Fruit fly (Drosophila melanogaster) whole organism, embryonic: Measurements from ENCODE around the gene CG13041.

Experiments
- Ada2b ChIP-seq: fragments of 200-800 bp; sonication (Bioruptor generic); IDR thresholded peaks from 2 replicates; pipeline ENCODE4 v1.3.6; 2022; ENCODE audit warnings: missing biosample characterization, missing genetic modification characterization
- Asciz ChIP-seq: fragments of 200-800 bp; sonication (Bioruptor generic); optimal IDR thresholded peaks from 2 replicates; lab custom pipeline; 2017; ENCODE audit warnings: missing biosample characterization, mild to moderate bottlenecking, missing genetic modification characterization, missing genetic modification reagents
- Atf6 ChIP-seq: fragments of 200-800 bp; sonication (Bioruptor generic); IDR thresholded peaks from 2 replicates; pipeline ENCODE4 v1.3.6; 2022; ENCODE audit warnings: missing biosample characterization, missing genetic modification characterization
- B-H2 ChIP-seq: fragments of 200-800 bp; sonication (Bioruptor generic); optimal IDR thresholded peaks from 2 replicates; lab custom pipeline; 2018; ENCODE audit warnings: missing biosample characterization, mild to moderate bottlenecking, missing genetic modification characterization
- Blimp-1 ChIP-seq: fragments of 200-800 bp; sonication (Bioruptor generic); optimal IDR thresholded peaks from 3 replicates; lab custom pipeline; 2018; ENCODE audit warnings: missing biosample characterization, missing genetic modification characterization, mild to moderate bottlenecking, moderate library complexity, missing genetic modification reagents
- CG10209 ChIP-seq: fragments of 200-800 bp; sonication (Bioruptor generic); optimal IDR thresholded peaks from 3 replicates; lab custom pipeline; 2017; ENCODE audit warnings: missing biosample characterization, mild to moderate bottlenecking, missing genetic modification characterization, missing genetic modification reagents
- CG10431 ChIP-seq: fragments of 200-800 bp; sonication (Bioruptor generic); optimal IDR thresholded peaks from 3 replicates; lab custom pipeline; 2018; ENCODE audit warnings: missing biosample characterization, mild to moderate bottlenecking, missing genetic modification characterization
- CG11695 ChIP-seq: fragments of 200-800 bp; sonication (Bioruptor generic); IDR thresholded peaks from 3 replicates; pipeline ENCODE4 v1.3.6; 2022; ENCODE audit warnings: missing biosample characterization, missing genetic modification characterization
- CG12071 ChIP-seq: fragments of 200-800 bp; sonication (Bioruptor generic); optimal IDR thresholded peaks from 3 replicates; lab custom pipeline; 2018; ENCODE audit warnings: missing biosample characterization, mild to moderate bottlenecking, missing genetic modification characterization
- CG13775 ChIP-seq: fragments of 200-800 bp; sonication (Bioruptor generic); optimal IDR thresholded peaks from 3 replicates; lab custom pipeline; 2017; ENCODE audit warnings: missing biosample characterization, mild to moderate bottlenecking, missing genetic modification characterization
- CG15514 ChIP-seq: fragments of 200-800 bp; sonication (Bioruptor generic); optimal IDR thresholded peaks from 3 replicates; lab custom pipeline; 2017; ENCODE audit warnings: missing biosample characterization, missing genetic modification characterization, mild to moderate bottlenecking, moderate library complexity, missing genetic modification reagents
- CG1602 ChIP-seq: fragments of 200-800 bp; sonication (Bioruptor generic); optimal IDR thresholded peaks from 3 replicates; lab custom pipeline; 2016; ENCODE audit warnings: missing biosample characterization, missing genetic modification characterization
- CG16815 ChIP-seq: fragments of 200-800 bp; sonication (Bioruptor generic); optimal IDR thresholded peaks from 3 replicates; lab custom pipeline; 2017; ENCODE audit warnings: missing biosample characterization, mild to moderate bottlenecking, missing genetic modification characterization
- CG17829 ChIP-seq: fragments of 200-800 bp; optimal IDR thresholded peaks from 2 replicates; lab custom pipeline; 2019; ENCODE audit warnings: missing biosample characterization, mild to moderate bottlenecking, missing genetic modification characterization, moderate library complexity
- CG30431 ChIP-seq: fragments of 200-800 bp; sonication (Bioruptor generic); optimal IDR thresholded peaks from 2 replicates; lab custom pipeline; 2017; ENCODE audit warnings: missing biosample characterization, missing genetic modification characterization
- CG31441 ChIP-seq: fragments of 200-800 bp; sonication (Bioruptor generic); IDR thresholded peaks from 2 replicates; pipeline ENCODE4 v1.3.6; 2022; ENCODE audit warnings: missing biosample characterization, missing genetic modification characterization
- CG3407 ChIP-seq: fragments of 200-800 bp; sonication (Bioruptor generic); optimal IDR thresholded peaks from 2 replicates; lab custom pipeline; 2018; ENCODE audit warnings: missing biosample characterization, mild to moderate bottlenecking, missing genetic modification characterization
- CG4404 ChIP-seq: fragments of 200-800 bp; sonication (Bioruptor generic); IDR thresholded peaks from 2 replicates; pipeline ENCODE4 v1.3.6; 2022; ENCODE audit warnings: missing biosample characterization, missing genetic modification characterization
- CG4820 ChIP-seq: fragments of 200-800 bp; sonication (Bioruptor generic); optimal IDR thresholded peaks from 3 replicates; lab custom pipeline; 2016; ENCODE audit warnings: missing biosample characterization, missing genetic modification characterization
- CG5245 ChIP-seq: fragments of 200-800 bp; sonication (Bioruptor generic); optimal IDR thresholded peaks from 3 replicates; lab custom pipeline; 2016; ENCODE audit warnings: missing biosample characterization, missing genetic modification characterization
- CG7745 ChIP-seq: fragments of 200-800 bp; sonication (Bioruptor generic); optimal IDR thresholded peaks from 2 replicates; lab custom pipeline; 2018; ENCODE audit warnings: missing biosample characterization, mild to moderate bottlenecking, missing genetic modification characterization, moderate library complexity
- CG7786 ChIP-seq: fragments of 200-800 bp; sonication (Bioruptor generic); optimal IDR thresholded peaks from 2 replicates; lab custom pipeline; 2016; ENCODE audit warnings: missing biosample characterization, missing genetic modification characterization
- CG8924 ChIP-seq: fragments of 200-800 bp; optimal IDR thresholded peaks from 3 replicates; lab custom pipeline; 2019; ENCODE audit warnings: missing biosample characterization, mild to moderate bottlenecking, missing genetic modification characterization, moderate library complexity
- Deaf1 ChIP-seq: fragments of 200-800 bp; optimal IDR thresholded peaks from 3 replicates; lab custom pipeline; 2019; ENCODE audit warnings: missing biosample characterization, mild to moderate bottlenecking, missing genetic modification characterization, moderate library complexity
- E2f2 ChIP-seq: fragments of 200-800 bp; sonication (Bioruptor generic); IDR thresholded peaks from 2 replicates; pipeline ENCODE4 v1.3.6; 2022; ENCODE audit warnings: missing biosample characterization, missing genetic modification characterization
- ERR ChIP-seq: fragments of 200-800 bp; sonication (Bioruptor generic); optimal IDR thresholded peaks from 2 replicates; lab custom pipeline; 2016; ENCODE audit warnings: missing biosample characterization, missing genetic modification characterization
- Hr39 ChIP-seq: fragments of >200 bp; optimal IDR thresholded peaks from 2 replicates; lab custom pipeline; 2017
- MTF-1 ChIP-seq: fragments of 200-800 bp; sonication (Bioruptor generic); optimal IDR thresholded peaks from 2 replicates; lab custom pipeline; 2018; ENCODE audit warnings: missing biosample characterization, mild to moderate bottlenecking, missing genetic modification characterization, borderline replicate concordance
- Max ChIP-seq: fragments of 200-800 bp; sonication (Bioruptor generic); optimal IDR thresholded peaks from 2 replicates; lab custom pipeline; 2016; ENCODE audit warnings: missing biosample characterization, mild to moderate bottlenecking, missing genetic modification characterization
- NC2α ChIP-seq: fragments of 200-800 bp; sonication (Bioruptor generic); optimal IDR thresholded peaks from 2 replicates; lab custom pipeline; 2016; ENCODE audit warnings: missing biosample characterization, missing genetic modification characterization
- Six4 ChIP-seq: fragments of 200-800 bp; sonication (Bioruptor generic); optimal IDR thresholded peaks from 2 replicates; lab custom pipeline; 2016; ENCODE audit warnings: missing biosample characterization, missing genetic modification characterization
- Taf1 ChIP-seq: fragments of 200-800 bp; sonication (Bioruptor generic); IDR thresholded peaks from 2 replicates; pipeline ENCODE4 v1.3.6; 2022; ENCODE audit warnings: missing biosample characterization, missing genetic modification characterization
- Vsx1 ChIP-seq: fragments of 200-800 bp; sonication (Bioruptor generic); optimal IDR thresholded peaks from 2 replicates; lab custom pipeline; 2017; ENCODE audit warnings: missing biosample characterization, mild to moderate bottlenecking, missing genetic modification characterization, missing genetic modification reagents
- al ChIP-seq: fragments of 200-800 bp; sonication (Bioruptor generic); IDR thresholded peaks from 2 replicates; pipeline ENCODE4 v1.3.6; 2022; ENCODE audit warnings: missing biosample characterization, missing genetic modification characterization
- cato ChIP-seq: fragments of 200-800 bp; sonication (Bioruptor generic); optimal IDR thresholded peaks from 2 replicates; lab custom pipeline; 2016; ENCODE audit warnings: missing biosample characterization, missing genetic modification characterization, borderline replicate concordance
- caup ChIP-seq: fragments of 200-800 bp; sonication (Bioruptor generic); optimal IDR thresholded peaks from 3 replicates; lab custom pipeline; 2017; ENCODE audit warnings: missing biosample characterization, mild to moderate bottlenecking, missing genetic modification characterization, moderate library complexity; ENCODE audit not compliant: severe bottlenecking
- emc ChIP-seq: fragments of 200-800 bp; sonication (Bioruptor generic); optimal IDR thresholded peaks from 2 replicates; lab custom pipeline; 2016; ENCODE audit warnings: missing biosample characterization, missing genetic modification characterization
- ewg ChIP-seq: fragments of 200-800 bp; sonication (Bioruptor generic); optimal IDR thresholded peaks from 3 replicates; lab custom pipeline; 2017; ENCODE audit warnings: mild to moderate bottlenecking, missing biosample characterization, missing genetic modification reagents, missing genetic modification characterization
- gem ChIP-seq: fragments of 200-800 bp; sonication (Bioruptor generic); optimal IDR thresholded peaks from 2 replicates; lab custom pipeline; 2019; ENCODE audit warnings: missing biosample characterization, mild to moderate bottlenecking, missing genetic modification characterization, moderate library complexity
- grau ChIP-seq: fragments of 200-800 bp; optimal IDR thresholded peaks from 3 replicates; lab custom pipeline; 2019; ENCODE audit warnings: missing biosample characterization, mild to moderate bottlenecking, missing genetic modification characterization, moderate library complexity
- gt ChIP-seq: fragments of 200-800 bp; sonication (Bioruptor generic); IDR thresholded peaks from 2 replicates; pipeline ENCODE4 v1.3.6; 2022; ENCODE audit warnings: missing biosample characterization, missing genetic modification characterization
- lab ChIP-seq: fragments of 200-800 bp; sonication (Bioruptor generic); optimal IDR thresholded peaks from 3 replicates; lab custom pipeline; 2017; ENCODE audit warnings: missing biosample characterization, missing genetic modification characterization, mild to moderate bottlenecking, moderate library complexity, missing genetic modification reagents
- nerfin-2 ChIP-seq: fragments of 200-800 bp; sonication (Bioruptor generic); IDR thresholded peaks from 2 replicates; pipeline ENCODE4 v1.3.6; 2022; ENCODE audit warnings: missing biosample characterization, missing genetic modification characterization; ENCODE audit not compliant: partially characterized antibody
- nmo ChIP-seq: fragments of 200-800 bp; sonication (Bioruptor generic); optimal IDR thresholded peaks from 2 replicates; lab custom pipeline; 2018; ENCODE audit warnings: missing biosample characterization, mild to moderate bottlenecking, missing genetic modification characterization, moderate library complexity
- pfk ChIP-seq: fragments of 200-800 bp; sonication (Bioruptor generic); optimal IDR thresholded peaks from 2 replicates; lab custom pipeline; 2018; ENCODE audit warnings: missing biosample characterization, mild to moderate bottlenecking, missing genetic modification characterization, moderate library complexity
- sens ChIP-seq: fragments of 200-800 bp; sonication (Bioruptor generic); peaks from one replicate; lab custom pipeline; 2016; ENCODE audit warnings: missing biosample characterization, missing genetic modification characterization
- seq ChIP-seq: fragments of 200-800 bp; sonication (Bioruptor generic); IDR thresholded peaks from 2 replicates; pipeline ENCODE4 v1.3.6; 2022; ENCODE audit warnings: missing biosample characterization, missing genetic modification characterization
- sisA ChIP-seq: fragments of 200-800 bp; sonication (Bioruptor generic); IDR thresholded peaks from 2 replicates; pipeline ENCODE4 v1.3.6; 2022; ENCODE audit warnings: missing biosample characterization, missing genetic modification characterization
- unpg ChIP-seq: fragments of 200-800 bp; sonication (Bioruptor generic); optimal IDR thresholded peaks from 3 replicates; lab custom pipeline; 2018; ENCODE audit warnings: missing biosample characterization, mild to moderate bottlenecking, missing genetic modification characterization, moderate library complexity
- wor ChIP-seq: fragments of 200-800 bp; sonication (Bioruptor generic); IDR thresholded peaks from 2 replicates; pipeline ENCODE4 v1.3.6; 2022; ENCODE audit warnings: missing biosample characterization, missing genetic modification characterization

The CG13041 gene

dm6 chr3L:16328207-16328891 is 9.0 kb upstream of the CG13041 start, which contains the start of gene CG13058 (continued):
- peak; percentile 80 for TF ChIP-seq gem
- no peak for TF ChIP-seq CG7745
- TF ChIP-seq sisA (GFP tag; lab: Robert Waterston, UW): peak; percentile 67
- TF ChIP-seq nerfin-2: no peak
- TF ChIP-seq CG8924 (tag; lab: Kevin White, UChicago): peak; percentile 70
- peak; percentile 16 for TF ChIP-seq Vsx1
- TF ChIP-seq E2f2 (GFP tag; lab: Robert Waterston, UW): peak; percentile 56
- TF ChIP-seq NC2α (GFP tag; lab: Kevin White, UChicago): no peak
- peak; percentile 21 for TF ChIP-seq CG5245 (GFP tag; lab: Kevin White, UChicago)
- peak; percentile 83 for TF ChIP-seq lab (GFP tag; lab: Kevin White, UChicago)
- TF ChIP-seq CG7786: peak; percentile 61
- peak; percentile 51 for TF ChIP-seq CG15514 (GFP tag; lab: Kevin White, UChicago)
- no peak for TF ChIP-seq pfk (GFP tag; lab: Kevin White, UChicago)
- peak; percentile 41; the same call in 1 of the 2 replicates for TF ChIP-seq wor (GFP tag; lab: Robert Waterston, UW)
- TF ChIP-seq CG11695 (GFP tag; lab: Robert Waterston, UW): peak; percentile 67
- peak; percentile 79 for TF ChIP-seq grau (tag; lab: Kevin White, UChicago)
- TF ChIP-seq Hr39 (lab: Kevin White, UChicago): no peak
- peak; percentile 7 for TF ChIP-seq MTF-1 (GFP tag; lab: Kevin White, UChicago)
- no peak for TF ChIP-seq CG4404 (GFP tag; lab: Robert Waterston, UW)
- TF ChIP-seq Max (GFP tag; lab: Kevin White, UChicago): peak; percentile 18
- TF ChIP-seq CG17829: no peak
- TF ChIP-seq Atf6: peak; percentile 84
- TF ChIP-seq CG30431 (GFP tag; lab: Kevin White, UChicago): peak; percentile 27
- no peak for TF ChIP-seq gt (GFP tag; lab: Robert Waterston, UW)
- no peak for TF ChIP-seq B-H2 (GFP tag; lab: Kevin White, UChicago)
- TF ChIP-seq CG31441: 0 out of 2 replicates have a peak, but pooled peaks have one; percentile 42
- TF ChIP-seq Ada2b (GFP tag; lab: Robert Waterston, UW): peak; percentile 90
- peak; percentile 41 for TF ChIP-seq CG1602 (GFP tag; lab: Kevin White, UChicago)
- TF ChIP-seq emc (GFP tag; lab: Kevin White, UChicago): no peak
- TF ChIP-seq Blimp-1 (GFP tag; lab: Kevin White, UChicago): no peak
- TF ChIP-seq Six4 (GFP tag; lab: Kevin White, UChicago): no peak
- no peak for TF ChIP-seq cato (GFP tag; lab: Kevin White, UChicago)
- 0 out of 2 replicates have a peak, but pooled peaks have one; percentile 23 for TF ChIP-seq al
- TF ChIP-seq sens: peak; percentile 40
- no peak for TF ChIP-seq ERR (GFP tag; lab: Kevin White, UChicago)
- TF ChIP-seq CG4820: peak; percentile 57
- peak; percentile 17 for TF ChIP-seq CG16815
- TF ChIP-seq nmo (GFP tag; lab: Kevin White, UChicago): peak; percentile 30
- TF ChIP-seq CG3407 (GFP tag; lab: Kevin White, UChicago): no peak
- TF ChIP-seq caup (GFP tag; lab: Kevin White, UChicago): peak; percentile 62
- no peak for TF ChIP-seq Deaf1
- peak; percentile 3 for TF ChIP-seq ewg (GFP tag; lab: Kevin White, UChicago)
- peak; percentile 36 for TF ChIP-seq CG13775 (GFP tag; lab: Kevin White, UChicago)
- peak; percentile 56 for TF ChIP-seq CG12071 (GFP tag; lab: Kevin White, UChicago)
- TF ChIP-seq Taf1: no peak
- TF ChIP-seq Asciz: no peak
- peak; percentile 67 for TF ChIP-seq unpg (GFP tag; lab: Kevin White, UChicago)
- peak; percentile 74 for TF ChIP-seq seq (GFP tag; lab: Robert Waterston, UW)
- TF ChIP-seq CG10209: peak; percentile 55
- no peak for TF ChIP-seq CG10431 (GFP tag; lab: Kevin White, UChicago)
